Worm (Caenorhabditis elegans) whole organism, L2 larva: ENCODE measurements around the gene cyp-13A5.

Experiments used
- aly-2 ChIP-seq: fragments of 150-350 bp; optimal IDR thresholded peaks from 2 replicates; lab custom pipeline; 2014; ENCODE audit warnings: missing biosample characterization, missing genetic modification characterization
- blmp-1 ChIP-seq: sonication (generic microtip); optimal IDR thresholded peaks from 2 replicates; lab custom pipeline; 2017; ENCODE audit warnings: missing genetic modification characterization, mild to moderate bottlenecking, missing compliant biosample characterization, antibody characterized with exemption, moderate library complexity; ENCODE audit not compliant: insufficient read depth
- ceh-82 ChIP-seq: fragments of 150-350 bp; optimal IDR thresholded peaks from 2 replicates; lab custom pipeline; 2014; ENCODE audit warnings: missing biosample characterization, missing genetic modification characterization
- dmd-4 ChIP-seq: sonication (generic microtip); optimal IDR thresholded peaks from 2 replicates; lab custom pipeline; 2017; ENCODE audit warnings: missing biosample characterization, missing genetic modification characterization
- elt-3 ChIP-seq: sonication (generic microtip); optimal IDR thresholded peaks from 2 replicates; lab custom pipeline; 2017; ENCODE audit warnings: missing biosample characterization, missing genetic modification characterization
- fos-1 ChIP-seq: fragments of 150-350 bp; optimal IDR thresholded peaks from 2 replicates; lab custom pipeline; 2014; ENCODE audit warnings: missing biosample characterization, missing genetic modification characterization
- nhr-11 ChIP-seq: fragments of 150-350 bp; optimal IDR thresholded peaks from 2 replicates; lab custom pipeline; 2014; ENCODE audit warnings: missing biosample characterization, missing genetic modification characterization
- nhr-23 ChIP-seq: fragments of 150-350 bp; optimal IDR thresholded peaks from 2 replicates; lab custom pipeline; 2014; ENCODE audit warnings: missing biosample characterization, missing genetic modification reagents, missing genetic modification characterization
- nhr-237 ChIP-seq: fragments of 150-350 bp; optimal IDR thresholded peaks from 2 replicates; lab custom pipeline; 2014; ENCODE audit warnings: missing biosample characterization, missing genetic modification characterization
- nhr-25 ChIP-seq: fragments of 150-350 bp; sonication (generic microtip); optimal IDR thresholded peaks from 3 replicates; lab custom pipeline; 2014; ENCODE audit warnings: missing biosample characterization, missing genetic modification characterization
- snpc-4 ChIP-seq: fragments of 150-350 bp; optimal IDR thresholded peaks from 2 replicates; lab custom pipeline; 2014; ENCODE audit warnings: missing biosample characterization, missing genetic modification characterization
- unc-62 ChIP-seq: fragments of 150-350 bp; optimal IDR thresholded peaks from 2 replicates; lab custom pipeline; 2014; ENCODE audit warnings: missing biosample characterization, missing genetic modification reagents, missing genetic modification characterization
- ztf-4 ChIP-seq: fragments of 150-350 bp; optimal IDR thresholded peaks from 2 replicates; lab custom pipeline; 2014; ENCODE audit warnings: missing biosample characterization, missing genetic modification characterization

- TF ChIP-seq nhr-237 (tag; lab: Kevin White, UChicago): no peak
- TF ChIP-seq ztf-4 (tag; lab: Kevin White, UChicago): no peak
- TF ChIP-seq dmd-4 (tag; lab: Kevin White, UChicago): no peak
- no peak for TF ChIP-seq aly-2
- TF ChIP-seq nhr-11 (tag; lab: Kevin White, UChicago): no peak
- TF ChIP-seq unc-62 (GFP tag; lab: Kevin White, UChicago): no peak
- no peak for TF ChIP-seq snpc-4 (tag; lab: Kevin White, UChicago)
- TF ChIP-seq elt-3 (tag; lab: Kevin White, UChicago): no peak
- TF ChIP-seq ceh-82: no peak
- TF ChIP-seq nhr-23 (tag; lab: Kevin White, UChicago): no peak
- no peak for TF ChIP-seq nhr-25 (tag; lab: Kevin White, UChicago)
- no peak for TF ChIP-seq fos-1 (tag; lab: Kevin White, UChicago)
- TF ChIP-seq blmp-1: no peak
These were observed 49.3 kb upstream of the cyp-13A5 start, which contains the start of gene old-2 for ce11 chrII:9849497-9849896.
